Fruit fly (Drosophila melanogaster): ENCODE measurements around the gene Or85e.

Or85e gene

dm6 chr3R:8673803-8674234 lies 38.1 kb upstream of the Or85e start, which contains the start of gene mRpL19 (continued):
- TF ChIP-seq zfh1 (GFP tag; IDR thresholded peaks at IDR 0.05) (no peak), CG7271 (tag; optimal IDR thresholded peaks at IDR 0.05) (peak; percentile 45), tap (tag; optimal IDR thresholded peaks at IDR 0.05) (peak; percentile 59), CG17568 (GFP tag; optimal IDR thresholded peaks at IDR 0.05) (peak; percentile 49), Dek (tag; optimal IDR thresholded peaks at IDR 0.05) (peak; percentile 50), CG13775 (GFP tag; optimal IDR thresholded peaks at IDR 0.05) (no peak), fd64A (GFP tag; optimal IDR thresholded peaks at IDR 0.05) (no peak), bcd (GFP tag; optimal IDR thresholded peaks at IDR 0.05) (no peak), ase (GFP tag; IDR thresholded peaks at IDR 0.05) (no peak), seq (GFP tag; IDR thresholded peaks at IDR 0.05) (no peak), CG10274 (GFP tag; optimal IDR thresholded peaks at IDR 0.05) (no peak), nmo (GFP tag; optimal IDR thresholded peaks at IDR 0.05) (peak; percentile 52), HLH54F (GFP tag; optimal IDR thresholded peaks at IDR 0.05) (no peak), CG16779 (GFP tag; IDR thresholded peaks at IDR 0.05) (no peak), CG4617 (GFP tag; optimal IDR thresholded peaks at IDR 0.05; ENCODE audit: borderline replicate concordance) (peak; percentile 22), tgo (GFP tag; IDR thresholded peaks at IDR 0.05) (no peak), wek (GFP tag; optimal IDR thresholded peaks at IDR 0.05) (no peak), Bgb (GFP tag; IDR thresholded peaks at IDR 0.05; ENCODE audit: partially characterized antibody) (peak; percentile 72), CG11085 (GFP tag; IDR thresholded peaks at IDR 0.05) (no peak), CG14441 (GFP tag; IDR thresholded peaks at IDR 0.05) (no peak), Oaz (GFP tag; IDR thresholded peaks at IDR 0.05) (no peak), bigmax (GFP tag; optimal IDR thresholded peaks at IDR 0.05) (no peak), sima (GFP tag; optimal IDR thresholded peaks at IDR 0.05) (no peak), CG12942 (GFP tag; optimal IDR thresholded peaks at IDR 0.05) (no peak), NC2α (GFP tag; optimal IDR thresholded peaks at IDR 0.05) (no peak), rib (GFP tag; IDR thresholded peaks at IDR 0.05) (no peak), NK7.1 (GFP tag; optimal IDR thresholded peaks at IDR 0.05) (no peak), en (GFP tag; optimal IDR thresholded peaks at IDR 0.05) (no peak), CG1832 (GFP tag; optimal IDR thresholded peaks at IDR 0.05) (no peak), Dll (GFP tag; IDR thresholded peaks at IDR 0.05; ENCODE audit: partially characterized antibody) (peak; percentile 75), CG1647 (GFP tag; optimal IDR thresholded peaks at IDR 0.05) (no peak), Neu2 (GFP tag; optimal IDR thresholded peaks at IDR 0.05; ENCODE audit: borderline replicate concordance) (no peak), sens (GFP tag) (peak; percentile 68), ash1 (GFP tag; optimal IDR thresholded peaks at IDR 0.05) (no peak), Kr (GFP tag; optimal IDR thresholded peaks at IDR 0.05) (peak; percentile 45), CG4707 (GFP tag; optimal IDR thresholded peaks at IDR 0.05) (no peak), MESR4 (GFP tag; optimal IDR thresholded peaks at IDR 0.05) (peak; percentile 73), CG9932 (GFP tag; IDR thresholded peaks at IDR 0.05) (no peak), Meics (GFP tag; optimal IDR thresholded peaks at IDR 0.05) (peak; percentile 39), Stat92E (GFP tag; optimal IDR thresholded peaks at IDR 0.05) (no peak), Hey (tag; optimal IDR thresholded peaks at IDR 0.05) (no peak), CG7987 (GFP tag; optimal IDR thresholded peaks at IDR 0.05) (no peak), CG9876 (GFP tag; optimal IDR thresholded peaks at IDR 0.05) (no peak), shn (GFP tag; optimal IDR thresholded peaks at IDR 0.05) (no peak), ems (GFP tag; optimal IDR thresholded peaks at IDR 0.05) (no peak), CG3065 (GFP tag; optimal IDR thresholded peaks at IDR 0.05) (no peak), ftz-f1 (GFP tag; optimal IDR thresholded peaks at IDR 0.05) (no peak), emc (GFP tag; optimal IDR thresholded peaks at IDR 0.05) (no peak), otp (GFP tag; IDR thresholded peaks at IDR 0.05) (no peak), unpg (GFP tag; optimal IDR thresholded peaks at IDR 0.05) (peak; percentile 63), PHDP (tag; optimal IDR thresholded peaks at IDR 0.05) (peak; percentile 68), Chrac-16 (GFP tag; optimal IDR thresholded peaks at IDR 0.05) (peak; percentile 2)

Data from whole organism, embryonic.